Fruit fly (Drosophila melanogaster): Measurements from ENCODE around the gene xmas.

dm6 chrX:17186432-17186831, 27.3 kb upstream of the xmas start:
- TF ChIP-seq Abd-B (GFP tag; optimal IDR thresholded peaks at IDR 0.05) (no peak), h (GFP tag; optimal IDR thresholded peaks at IDR 0.05) (no peak), woc (GFP tag; optimal IDR thresholded peaks at IDR 0.05) (no peak), tai (GFP tag; optimal IDR thresholded peaks at IDR 0.05) (no peak), N (GFP tag; optimal IDR thresholded peaks at IDR 0.05) (no peak), pan (optimal IDR thresholded peaks at IDR 0.05) (no peak), CG32264 (GFP tag; optimal IDR thresholded peaks at IDR 0.05) (no peak), CrebA (GFP tag; optimal IDR thresholded peaks at IDR 0.05; ENCODE audit: borderline replicate concordance) (no peak), CG9705 (GFP tag; optimal IDR thresholded peaks at IDR 0.05) (no peak), psq (GFP tag; optimal IDR thresholded peaks at IDR 0.05) (no peak), rgr (GFP tag; optimal IDR thresholded peaks at IDR 0.05) (no peak), dmrt93B (GFP tag; optimal IDR thresholded peaks at IDR 0.05) (no peak), Myc (optimal IDR thresholded peaks at IDR 0.05) (no peak)

All from whole organism, wandering third instar larva.